Worm (Caenorhabditis elegans) whole organism, young adult: ENCODE data around the gene str-262.

ENCODE experiments used
- F57A8.1 ChIP-seq: fragments of 200-800 bp; sonication (Bioruptor generic); optimal IDR thresholded peaks from 2 replicates; lab custom pipeline; 2018; ENCODE audit warnings: mild to moderate bottlenecking, missing genetic modification characterization, moderate library complexity, missing compliant biosample characterization
- let-607 ChIP-seq, 2 experiments: fragments of 200-800 bp in 1 of 2; sonication (Bioruptor generic) in 1 of 2; sonication (generic microtip) in 1 of 2; optimal IDR thresholded peaks; 2 replicates each; lab custom pipeline; 2016 to 2018; ENCODE audit warnings: mild to moderate bottlenecking in 2 of 2, missing compliant biosample characterization in 2 of 2, missing genetic modification characterization in 2 of 2, moderate library complexity in 2 of 2, missing genotype in 1 of 2
- nhr-27 ChIP-seq: fragments of 200-800 bp; sonication (Bioruptor generic); optimal IDR thresholded peaks from 2 replicates; lab custom pipeline; 2018; ENCODE audit warnings: mild to moderate bottlenecking, missing genetic modification characterization, moderate library complexity, missing compliant biosample characterization
- ztf-6 ChIP-seq: fragments of 200-800 bp; sonication (Bioruptor generic); IDR thresholded peaks from 2 replicates; pipeline ENCODE4 v1.3.6; 2022; ENCODE audit warnings: missing genetic modification reagents, missing genetic modification characterization, missing compliant biosample characterization

DNA sequence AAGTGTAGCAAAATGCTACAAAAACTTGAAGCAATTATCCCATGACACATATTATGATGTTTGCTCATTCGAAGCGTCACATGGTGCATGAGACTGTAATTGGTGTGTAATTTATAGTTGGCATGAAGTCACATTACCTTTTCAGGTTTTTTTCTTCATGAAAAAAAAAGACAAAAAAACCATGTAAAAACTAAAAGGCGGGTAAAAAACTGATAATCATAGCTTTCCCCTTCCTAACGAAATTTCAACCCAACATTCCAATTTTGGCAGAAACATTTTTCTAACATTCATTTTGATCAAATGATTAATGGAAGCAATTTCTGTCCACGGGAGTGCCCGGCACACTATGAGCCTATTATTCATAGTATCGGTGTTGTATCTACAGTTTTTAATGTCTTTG is 4.5 kb downstream of the str-262 start, which contains the start of gene sri-4:
- TF ChIP-seq F57A8.1 (GFP tag; lab: Kevin White, UChicago) (no peak), let-607 (tag; optimal IDR thresholded peaks at IDR 0.05; lab: Kevin White, UChicago) (no peak), nhr-27 (no peak), ztf-6 (GFP tag; lab: Robert Waterston, UW) (no peak)
